Fruit fly (Drosophila melanogaster) whole organism, embryonic: ENCODE measurements around the gene eys.
A peak's percentile ranks its signal among the peaks of the same experiment; 100 is the strongest.

Source experiments
- Asciz ChIP-seq: fragments of 200-800 bp; sonication (Bioruptor generic); optimal IDR thresholded peaks from 2 replicates; lab custom pipeline; 2017; ENCODE audit warnings: missing biosample characterization, mild to moderate bottlenecking, missing genetic modification characterization, missing genetic modification reagents
- B-H2 ChIP-seq: fragments of 200-800 bp; sonication (Bioruptor generic); optimal IDR thresholded peaks from 2 replicates; lab custom pipeline; 2018; ENCODE audit warnings: missing biosample characterization, mild to moderate bottlenecking, missing genetic modification characterization
- CG1024 ChIP-seq: fragments of 200-800 bp; sonication (Bioruptor generic); IDR thresholded peaks from 2 replicates; pipeline ENCODE4 v1.3.6; 2022; ENCODE audit warnings: missing biosample characterization, missing genetic modification characterization
- CG12236 ChIP-seq: fragments of 200-800 bp; sonication (Bioruptor generic); optimal IDR thresholded peaks from 2 replicates; lab custom pipeline; 2016; ENCODE audit warnings: missing biosample characterization, missing genetic modification characterization
- CG13123 ChIP-seq: fragments of 200-800 bp; sonication (Bioruptor generic); optimal IDR thresholded peaks from 2 replicates; lab custom pipeline; 2016; ENCODE audit warnings: missing biosample characterization, missing genetic modification characterization
- CG13287 ChIP-seq: fragments of 200-800 bp; sonication (Bioruptor generic); IDR thresholded peaks from 2 replicates; pipeline ENCODE4 v1.3.6; 2022; ENCODE audit warnings: missing biosample characterization, missing genetic modification characterization; ENCODE audit not compliant: partially characterized antibody
- CG14860 ChIP-seq: fragments of 200-800 bp; sonication (Bioruptor generic); IDR thresholded peaks from 3 replicates; pipeline ENCODE4 v1.3.6; 2022; ENCODE audit warnings: missing biosample characterization, missing genetic modification characterization; ENCODE audit not compliant: partially characterized antibody
- CG16863 ChIP-seq: fragments of 200-800 bp; sonication (Bioruptor generic); optimal IDR thresholded peaks from 3 replicates; lab custom pipeline; 2016; ENCODE audit warnings: missing biosample characterization, missing genetic modification characterization
- CG34422 ChIP-seq: fragments of 200-800 bp; sonication (Bioruptor generic); IDR thresholded peaks from 3 replicates; pipeline ENCODE4 v1.3.6; 2022; ENCODE audit warnings: missing biosample characterization, missing genetic modification characterization
- CG4424 ChIP-seq: fragments of 200-800 bp; sonication (Bioruptor generic); optimal IDR thresholded peaks from 3 replicates; lab custom pipeline; 2016; ENCODE audit warnings: missing biosample characterization, missing genetic modification characterization
- CG5953 ChIP-seq: fragments of 200-800 bp; sonication (Bioruptor generic); IDR thresholded peaks from 2 replicates; pipeline ENCODE4 v1.3.6; 2022; ENCODE audit warnings: missing biosample characterization, missing genetic modification characterization
- CG9609 ChIP-seq: fragments of 200-800 bp; sonication (Bioruptor generic); optimal IDR thresholded peaks from 3 replicates; lab custom pipeline; 2016; ENCODE audit warnings: missing biosample characterization, missing genetic modification characterization
- CG9727 ChIP-seq: fragments of 200-800 bp; sonication (Bioruptor generic); optimal IDR thresholded peaks from 3 replicates; lab custom pipeline; 2017; ENCODE audit warnings: missing biosample characterization, mild to moderate bottlenecking, missing genetic modification characterization
- Chrac-16 ChIP-seq: fragments of 200-800 bp; sonication (Bioruptor generic); optimal IDR thresholded peaks from 3 replicates; lab custom pipeline; 2016; ENCODE audit warnings: missing biosample characterization, missing genetic modification characterization
- CoRest ChIP-seq: fragments of 200-800 bp; sonication (Bioruptor generic); optimal IDR thresholded peaks from 3 replicates; lab custom pipeline; 2018; ENCODE audit warnings: missing biosample characterization, mild to moderate bottlenecking, missing genetic modification characterization, moderate library complexity
- Dek ChIP-seq: fragments of 200-800 bp; sonication (Bioruptor generic); optimal IDR thresholded peaks from 3 replicates; lab custom pipeline; 2019; ENCODE audit warnings: missing biosample characterization, mild to moderate bottlenecking, missing genetic modification characterization, moderate library complexity
- Dfd ChIP-seq, 2 experiments: fragments of >200 bp; optimal IDR thresholded peaks; 2 replicates each; lab custom pipeline; 2017; ENCODE audit warnings: missing biosample characterization in 2 of 2, missing genetic modification characterization in 2 of 2
- E2f1 ChIP-seq: fragments of 200-800 bp; sonication (Bioruptor generic); IDR thresholded peaks from 2 replicates; pipeline ENCODE4 v1.3.6; 2022; ENCODE audit warnings: missing biosample characterization, missing genetic modification characterization
- Gug ChIP-seq: fragments of 200-800 bp; sonication (Bioruptor generic); IDR thresholded peaks from 4 replicates; pipeline ENCODE4 v1.3.6; 2022; ENCODE audit warnings: missing biosample characterization, missing genetic modification characterization
- HmgD ChIP-seq: fragments of 200-800 bp; sonication (Bioruptor generic); optimal IDR thresholded peaks from 3 replicates; lab custom pipeline; 2016; ENCODE audit warnings: missing biosample characterization, missing genetic modification characterization
- HmgZ ChIP-seq: fragments of 200-800 bp; sonication (Bioruptor generic); optimal IDR thresholded peaks from 2 replicates; lab custom pipeline; 2018; ENCODE audit warnings: missing biosample characterization, mild to moderate bottlenecking, missing genetic modification characterization
- Mes4 ChIP-seq: fragments of 200-800 bp; sonication (Bioruptor generic); optimal IDR thresholded peaks from 2 replicates; lab custom pipeline; 2016; ENCODE audit warnings: missing biosample characterization, missing genetic modification characterization
- Mrtf ChIP-seq: fragments of 200-800 bp; sonication (Bioruptor generic); IDR thresholded peaks from 3 replicates; pipeline ENCODE4 v1.3.6; 2022; ENCODE audit warnings: missing biosample characterization, missing genetic modification characterization
- NC2α ChIP-seq: fragments of 200-800 bp; sonication (Bioruptor generic); optimal IDR thresholded peaks from 2 replicates; lab custom pipeline; 2016; ENCODE audit warnings: missing biosample characterization, missing genetic modification characterization
- al ChIP-seq: fragments of 200-800 bp; sonication (Bioruptor generic); IDR thresholded peaks from 2 replicates; pipeline ENCODE4 v1.3.6; 2022; ENCODE audit warnings: missing biosample characterization, missing genetic modification characterization
- ash1 ChIP-seq: fragments of 200-800 bp; sonication (Bioruptor generic); optimal IDR thresholded peaks from 2 replicates; lab custom pipeline; 2018; ENCODE audit warnings: missing biosample characterization, mild to moderate bottlenecking, missing genetic modification characterization
- ato ChIP-seq: fragments of 200-800 bp; sonication (Bioruptor generic); IDR thresholded peaks from 2 replicates; pipeline ENCODE4 v1.3.6; 2022; ENCODE audit warnings: missing biosample characterization, missing genetic modification characterization; ENCODE audit not compliant: partially characterized antibody
- bab2 ChIP-seq: fragments of 200-800 bp; sonication (Bioruptor generic); optimal IDR thresholded peaks from 2 replicates; lab custom pipeline; 2016; ENCODE audit warnings: missing biosample characterization, missing genetic modification characterization
- cato ChIP-seq: fragments of 200-800 bp; sonication (Bioruptor generic); optimal IDR thresholded peaks from 2 replicates; lab custom pipeline; 2016; ENCODE audit warnings: missing biosample characterization, missing genetic modification characterization, borderline replicate concordance
- ci ChIP-seq: fragments of 200-800 bp; sonication (Bioruptor generic); IDR thresholded peaks from 3 replicates; pipeline ENCODE4 v1.3.6; 2022; ENCODE audit warnings: missing biosample characterization, missing genetic modification characterization
- corto ChIP-seq: fragments of 200-800 bp; sonication (Bioruptor generic); optimal IDR thresholded peaks from 2 replicates; lab custom pipeline; 2016; ENCODE audit warnings: missing biosample characterization, mild to moderate bottlenecking, missing genetic modification characterization, moderate library complexity
- crc ChIP-seq: fragments of 200-800 bp; sonication (Bioruptor generic); optimal IDR thresholded peaks from 2 replicates; lab custom pipeline; 2016; ENCODE audit warnings: missing biosample characterization, missing genetic modification characterization
- crp ChIP-seq, 2 experiments: fragments of 200-800 bp; sonication (Bioruptor generic); optimal IDR thresholded peaks; 2 replicates in 1 of 2; 3 replicates in 1 of 2; lab custom pipeline; 2017; ENCODE audit warnings: missing biosample characterization in 2 of 2, missing genetic modification characterization in 2 of 2, mild to moderate bottlenecking in 1 of 2, moderate library complexity in 1 of 2
- fd96Cb ChIP-seq: fragments of 200-800 bp; sonication (Bioruptor generic); optimal IDR thresholded peaks from 2 replicates; lab custom pipeline; 2018; ENCODE audit warnings: missing biosample characterization, mild to moderate bottlenecking, missing genetic modification characterization, moderate library complexity
- gcm2 ChIP-seq: fragments of 200-800 bp; sonication (Bioruptor generic); optimal IDR thresholded peaks from 2 replicates; lab custom pipeline; 2016; ENCODE audit warnings: missing biosample characterization, missing genetic modification characterization
- h ChIP-seq: fragments of >200 bp; optimal IDR thresholded peaks from 2 replicates; lab custom pipeline; 2017
- ken ChIP-seq: fragments of 200-800 bp; sonication (Bioruptor generic); IDR thresholded peaks from 3 replicates; pipeline ENCODE4 v1.3.6; 2022; ENCODE audit warnings: missing biosample characterization, missing genetic modification characterization
- klu ChIP-seq: fragments of 200-800 bp; sonication (Bioruptor generic); IDR thresholded peaks from 2 replicates; pipeline ENCODE4 v1.3.6; 2022; ENCODE audit warnings: missing biosample characterization, missing genetic modification characterization
- knrl ChIP-seq: fragments of 200-800 bp; sonication (Bioruptor generic); IDR thresholded peaks from 3 replicates; pipeline ENCODE4 v1.3.6; 2022; ENCODE audit warnings: missing biosample characterization, missing genetic modification characterization; ENCODE audit not compliant: partially characterized antibody
- lbe ChIP-seq: fragments of 200-800 bp; sonication (Bioruptor generic); optimal IDR thresholded peaks from 2 replicates; lab custom pipeline; 2016; ENCODE audit warnings: missing biosample characterization, mild to moderate bottlenecking, missing genetic modification characterization
- nerfin-2 ChIP-seq: fragments of 200-800 bp; sonication (Bioruptor generic); IDR thresholded peaks from 2 replicates; pipeline ENCODE4 v1.3.6; 2022; ENCODE audit warnings: missing biosample characterization, missing genetic modification characterization; ENCODE audit not compliant: partially characterized antibody
- odd ChIP-seq: fragments of 200-800 bp; sonication (Bioruptor generic); optimal IDR thresholded peaks from 2 replicates; lab custom pipeline; 2017; ENCODE audit warnings: missing biosample characterization, mild to moderate bottlenecking, missing genetic modification characterization
- pan ChIP-seq, 4 experiments: fragments of >200 bp in 3 of 4; fragments of 200-800 bp in 1 of 4; sonication (Bioruptor generic) in 1 of 4; optimal IDR thresholded peaks in 3 of 4; IDR thresholded peaks in 1 of 4; 2 replicates each; pipeline versions ENCODE4 v1.3.6 to Lab custom; 2017 to 2022; ENCODE audit warnings: missing biosample characterization in 2 of 4, missing genetic modification characterization in 2 of 4, mixed read lengths in 1 of 4
- pum ChIP-seq: fragments of 200-800 bp; sonication (Bioruptor generic); optimal IDR thresholded peaks from 2 replicates; lab custom pipeline; 2016; ENCODE audit warnings: missing biosample characterization, missing genetic modification characterization
- rib ChIP-seq: fragments of 200-800 bp; sonication (Bioruptor generic); IDR thresholded peaks from 2 replicates; pipeline ENCODE4 v1.3.6; 2022; ENCODE audit warnings: missing biosample characterization, missing genetic modification characterization
- sim ChIP-seq: fragments of 200-800 bp; sonication (Bioruptor generic); IDR thresholded peaks from 2 replicates; pipeline ENCODE4 v1.3.6; 2022; ENCODE audit warnings: missing biosample characterization, missing genetic modification characterization
- stwl ChIP-seq: fragments of 200-800 bp; sonication (Bioruptor generic); optimal IDR thresholded peaks from 3 replicates; lab custom pipeline; 2018; ENCODE audit warnings: missing biosample characterization, mild to moderate bottlenecking, missing genetic modification characterization, moderate library complexity
- tap ChIP-seq: fragments of 200-800 bp; optimal IDR thresholded peaks from 3 replicates; lab custom pipeline; 2019; ENCODE audit warnings: missing biosample characterization, mild to moderate bottlenecking, missing genetic modification characterization, moderate library complexity
- vfl ChIP-seq: fragments of 200-800 bp; sonication (Bioruptor generic); optimal IDR thresholded peaks from 2 replicates; lab custom pipeline; 2016; ENCODE audit warnings: missing biosample characterization, missing genetic modification characterization

The eys gene

DNA sequence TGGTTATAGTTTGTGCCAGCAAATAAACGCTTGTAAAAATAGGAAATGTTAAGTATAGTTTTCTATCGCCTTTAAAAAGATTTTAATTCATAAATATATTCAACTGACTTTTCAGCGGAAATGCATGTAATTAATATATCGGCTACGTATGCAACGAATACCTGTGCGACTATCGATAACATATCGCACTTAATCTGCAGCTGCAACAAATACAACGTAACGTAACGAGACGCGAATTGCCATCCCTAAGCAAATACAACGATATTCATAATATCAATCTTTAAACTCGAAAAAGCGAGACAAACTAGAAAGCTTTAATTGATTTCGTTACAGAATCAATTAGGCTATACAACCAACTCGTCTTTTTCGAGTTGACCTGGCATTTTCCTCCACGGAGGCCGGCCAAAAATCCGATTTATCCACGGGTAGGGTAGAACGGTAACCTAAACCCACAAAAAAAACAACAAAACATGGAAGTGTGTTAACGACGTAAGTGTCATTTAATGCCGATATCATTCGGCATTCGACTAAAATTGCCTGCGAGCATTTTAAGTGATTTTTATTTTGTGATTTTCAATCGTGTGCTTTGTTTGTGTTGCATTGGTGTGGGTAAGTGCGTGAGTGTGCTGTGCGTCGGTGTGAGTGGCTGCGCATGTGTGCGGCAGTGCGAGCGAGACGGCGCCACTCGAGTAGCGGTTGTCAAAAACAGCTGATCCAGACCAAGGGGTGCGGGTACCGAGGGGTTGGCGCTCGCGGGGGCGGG, 64.4 kb downstream of the eys start, which contains the start of gene Atxn7 (continued):
- TF ChIP-seq odd (GFP tag; lab: Kevin White, UChicago) = peak; percentile 67
- TF ChIP-seq klu (GFP tag; lab: Robert Waterston, UW) = 0 out of 2 replicates have a peak, but pooled peaks have one; percentile 52
- peak; percentile 76 for TF ChIP-seq Asciz (GFP tag; lab: Kevin White, UChicago)
- peak; percentile 87 for TF ChIP-seq HmgZ
- no peak for TF ChIP-seq Mrtf (GFP tag; lab: Robert Waterston, UW)
- TF ChIP-seq CG4424 (GFP tag; lab: Kevin White, UChicago) = peak; percentile 44
- peak; percentile 42 for TF ChIP-seq CG9609
- peak; percentile 67 for TF ChIP-seq CoRest (tag; lab: Kevin White, UChicago)
- TF ChIP-seq Gug (GFP tag; lab: Robert Waterston, UW) = no peak; the same call in 3 of the 4 replicates
- TF ChIP-seq sim (GFP tag; lab: Robert Waterston, UW) = no peak
- TF ChIP-seq al (GFP tag; lab: Robert Waterston, UW) = peak; percentile 44; the same call in 1 of the 2 replicates
- TF ChIP-seq Dek (tag; lab: Kevin White, UChicago) = peak; percentile 54
- no peak for TF ChIP-seq Dfd (GFP tag; optimal IDR thresholded peaks at IDR 0.05; lab: Kevin White, UChicago)
- no peak for TF ChIP-seq cato (GFP tag; lab: Kevin White, UChicago)
- no peak for TF ChIP-seq pum
- TF ChIP-seq CG34422 (GFP tag; lab: Robert Waterston, UW) = peak; percentile 94
- 0 out of 2 replicates have a peak, but pooled peaks have one; percentile 21 for TF ChIP-seq CG1024
- peak; percentile 42 for TF ChIP-seq crc (GFP tag; lab: Kevin White, UChicago)
- peak; percentile 96 for TF ChIP-seq ato (GFP tag; lab: Robert Waterston, UW)
- peak; percentile 36; the same call in 1 of the 2 replicates for TF ChIP-seq E2f1 (GFP tag; lab: Robert Waterston, UW)
- TF ChIP-seq Mes4 (GFP tag; lab: Kevin White, UChicago) = peak; percentile 73
- TF ChIP-seq ken (GFP tag; lab: Robert Waterston, UW) = peak; percentile 62; the same call in 2 of the 3 replicates
- TF ChIP-seq fd96Cb (tag; lab: Kevin White, UChicago) = no peak
- peak; percentile 24 for TF ChIP-seq bab2 (GFP tag; lab: Kevin White, UChicago)
- peak; percentile 82 for TF ChIP-seq CG14860 (GFP tag; lab: Robert Waterston, UW)
- peak; percentile 54 for TF ChIP-seq HmgD
- TF ChIP-seq CG5953 (GFP tag; lab: Robert Waterston, UW) = peak; percentile 68; the same call in 1 of the 2 replicates
- no peak for TF ChIP-seq CG13123 (GFP tag; lab: Kevin White, UChicago)
- TF ChIP-seq ash1 (GFP tag; lab: Kevin White, UChicago) = no peak
- peak; percentile 74 to 99 for TF ChIP-seq crp (GFP tag; optimal IDR thresholded peaks at IDR 0.05; lab: Kevin White, UChicago)
- TF ChIP-seq pan (optimal IDR thresholded peaks at IDR 0.05; lab: Kevin White, UChicago) = no peak
- TF ChIP-seq pan (GFP tag; optimal IDR thresholded peaks at IDR 0.05 in 1 of 2, IDR thresholded peaks at IDR 0.05 in 1 of 2) = peak in 1 of 2 experiments; percentile 72
- peak; percentile 43 for TF ChIP-seq tap (tag; lab: Kevin White, UChicago)
- peak; percentile 47 for TF ChIP-seq NC2α (GFP tag; lab: Kevin White, UChicago)
- peak; percentile 31 for TF ChIP-seq CG16863
- TF ChIP-seq rib = peak; percentile 85
- peak; percentile 95 for TF ChIP-seq ci (GFP tag; lab: Robert Waterston, UW)
- no peak for TF ChIP-seq vfl (GFP tag; lab: Kevin White, UChicago)
- peak; percentile 72 for TF ChIP-seq B-H2 (GFP tag; lab: Kevin White, UChicago)
- TF ChIP-seq Chrac-16 (GFP tag; lab: Kevin White, UChicago) = no peak
- peak; percentile 86 for TF ChIP-seq knrl (GFP tag; lab: Robert Waterston, UW)
- TF ChIP-seq CG9727 (GFP tag; lab: Kevin White, UChicago) = peak; percentile 77
- no peak for TF ChIP-seq corto (GFP tag; lab: Kevin White, UChicago)
- peak; percentile 97 for TF ChIP-seq stwl (tag; lab: Kevin White, UChicago)
- TF ChIP-seq lbe = peak; percentile 73
- peak; percentile 56 for TF ChIP-seq gcm2 (GFP tag; lab: Kevin White, UChicago)
- TF ChIP-seq CG12236 (GFP tag; lab: Kevin White, UChicago) = peak; percentile 55
- peak; percentile 89 for TF ChIP-seq nerfin-2 (GFP tag; lab: Robert Waterston, UW)
- no peak for TF ChIP-seq h
- TF ChIP-seq CG13287 (GFP tag; lab: Robert Waterston, UW) = peak; percentile 89
